Fruit fly (Drosophila melanogaster) whole organism: ENCODE results near the gene bru2.

Source experiments
- CG8478 ChIP-seq: fragments of >200 bp; optimal IDR thresholded peaks from 2 replicates; lab custom pipeline; 2018; ENCODE audit warnings: inconsistent platforms
- Dll ChIP-seq: fragments of >200 bp; optimal IDR thresholded peaks from 2 replicates; lab custom pipeline; 2017
- EcR ChIP-seq, 2 experiments: fragments of >200 bp; optimal IDR thresholded peaks; 2 replicates each; lab custom pipeline; 2017; ENCODE audit warnings: missing biosample characterization in 2 of 2, missing genetic modification characterization in 2 of 2, missing genetic modification reagents in 2 of 2
- pan ChIP-seq: fragments of >200 bp; optimal IDR thresholded peaks from 2 replicates; lab custom pipeline; 2017
- psq ChIP-seq: fragments of >200 bp; optimal IDR thresholded peaks from 2 replicates; lab custom pipeline; 2017
- usp ChIP-seq: fragments of >200 bp; optimal IDR thresholded peaks from 2 replicates; lab custom pipeline; 2017; ENCODE audit warnings: missing biosample characterization, missing genetic modification characterization, mixed read lengths

The bru2 gene

dm6 chr2L:12356141-12356540 lies 12.1 kb downstream of the bru2 start, which contains the start of gene CG17010:
Gene CG17010, plus strand, starts transcription at chr2L:12356441.
- TF ChIP-seq Dll (lab: Kevin White, UChicago) (no peak), psq (lab: Kevin White, UChicago) (no peak), pan (lab: Kevin White, UChicago) (no peak), CG8478 (no peak), usp (GFP tag; lab: Kevin White, UChicago) (no peak), EcR (GFP tag; optimal IDR thresholded peaks at IDR 0.05; lab: Kevin White, UChicago) (no peak)

- TF ChIP-seq pan (lab: Kevin White, UChicago) (no peak), usp (GFP tag; lab: Kevin White, UChicago) (no peak)
Observed at dm6 chr2L:12363206-12363605, 19.2 kb downstream of the bru2 start.

dm6 chr2L:12364090-12364489 lies 20.1 kb downstream of the bru2 start:
- TF ChIP-seq pan (lab: Kevin White, UChicago) (no peak), EcR (GFP tag; optimal IDR thresholded peaks at IDR 0.05; lab: Kevin White, UChicago) (no peak), CG8478 (no peak), Dll (lab: Kevin White, UChicago) (no peak), usp (GFP tag; lab: Kevin White, UChicago) (no peak), psq (lab: Kevin White, UChicago) (no peak)

- TF ChIP-seq Dll (lab: Kevin White, UChicago) = peak; percentile 50
- TF ChIP-seq psq (lab: Kevin White, UChicago) = no peak
- no peak for TF ChIP-seq pan (lab: Kevin White, UChicago)
- TF ChIP-seq usp (GFP tag; lab: Kevin White, UChicago) = no peak
- no peak for TF ChIP-seq EcR (GFP tag; optimal IDR thresholded peaks at IDR 0.05; lab: Kevin White, UChicago)
- peak; percentile 51 for TF ChIP-seq CG8478
Observed at dm6 chr2L:12365964-12366482, 22.0 kb downstream of the bru2 start.

dm6 chr2L:12369612-12370011 lies 25.6 kb downstream of the bru2 start:
- no peak for TF ChIP-seq psq (lab: Kevin White, UChicago)
- TF ChIP-seq CG8478 = no peak
- TF ChIP-seq EcR (GFP tag; optimal IDR thresholded peaks at IDR 0.05; lab: Kevin White, UChicago) = no peak
- TF ChIP-seq Dll (lab: Kevin White, UChicago) = no peak

- TF ChIP-seq Dll (lab: Kevin White, UChicago) = no peak
- no peak for TF ChIP-seq CG8478
- no peak for TF ChIP-seq psq (lab: Kevin White, UChicago)
- TF ChIP-seq EcR (GFP tag; optimal IDR thresholded peaks at IDR 0.05; lab: Kevin White, UChicago) = no peak
- TF ChIP-seq pan (lab: Kevin White, UChicago) = no peak
- TF ChIP-seq usp (GFP tag; lab: Kevin White, UChicago) = no peak
Observed at dm6 chr2L:12371740-12372139, 27.7 kb downstream of the bru2 start.

- no peak for TF ChIP-seq Dll (lab: Kevin White, UChicago)
- no peak for TF ChIP-seq EcR (GFP tag; optimal IDR thresholded peaks at IDR 0.05; lab: Kevin White, UChicago)
- no peak for TF ChIP-seq usp (GFP tag; lab: Kevin White, UChicago)
- TF ChIP-seq psq (lab: Kevin White, UChicago) = no peak
- TF ChIP-seq CG8478 = no peak
- no peak for TF ChIP-seq pan (lab: Kevin White, UChicago)
Observed at dm6 chr2L:12372436-12372835, 28.4 kb downstream of the bru2 start.

dm6 chr2L:12373559-12373958 lies 29.5 kb downstream of the bru2 start:
- TF ChIP-seq Dll (lab: Kevin White, UChicago) = no peak
- no peak for TF ChIP-seq EcR (GFP tag; optimal IDR thresholded peaks at IDR 0.05; lab: Kevin White, UChicago)
- TF ChIP-seq usp (GFP tag; lab: Kevin White, UChicago) = no peak

dm6 chr2L:12374546-12375081 lies 30.6 kb downstream of the bru2 start:
- no peak for TF ChIP-seq usp (GFP tag; lab: Kevin White, UChicago)
- TF ChIP-seq psq (lab: Kevin White, UChicago) = no peak
- no peak for TF ChIP-seq Dll (lab: Kevin White, UChicago)

dm6 chr2L:12392406-12392805 lies 48.4 kb downstream of the bru2 start:
- no peak for TF ChIP-seq psq (lab: Kevin White, UChicago)
- TF ChIP-seq pan (lab: Kevin White, UChicago) = no peak
- no peak for TF ChIP-seq EcR (GFP tag; optimal IDR thresholded peaks at IDR 0.05; lab: Kevin White, UChicago)
- TF ChIP-seq usp (GFP tag; lab: Kevin White, UChicago) = no peak
- TF ChIP-seq CG8478 = no peak
- TF ChIP-seq Dll (lab: Kevin White, UChicago) = no peak

- no peak for TF ChIP-seq psq (lab: Kevin White, UChicago)
- TF ChIP-seq usp (GFP tag; lab: Kevin White, UChicago) = no peak
- TF ChIP-seq EcR (GFP tag; optimal IDR thresholded peaks at IDR 0.05; lab: Kevin White, UChicago) = no peak
- TF ChIP-seq Dll (lab: Kevin White, UChicago) = no peak
- no peak for TF ChIP-seq CG8478
- no peak for TF ChIP-seq pan (lab: Kevin White, UChicago)
Observed at dm6 chr2L:12397974-12398373, 54.0 kb downstream of the bru2 start, which contains the start of gene Pkd2. Gene Pkd2, plus strand, starts transcription at chr2L:12398274.

dm6 chr2L:12404555-12405077 lies 60.6 kb downstream of the bru2 start:
- TF ChIP-seq psq (lab: Kevin White, UChicago) (no peak), pan (lab: Kevin White, UChicago) (no peak), Dll (lab: Kevin White, UChicago) (no peak), EcR (GFP tag; optimal IDR thresholded peaks at IDR 0.05; lab: Kevin White, UChicago) (no peak), CG8478 (no peak), usp (GFP tag; lab: Kevin White, UChicago) (no peak)
